Fruit fly (Drosophila melanogaster): Measurements from ENCODE around the gene CG13685.
A peak's percentile ranks its signal among the peaks of the same experiment; 100 is the strongest.

Gene CG13685

DNA sequence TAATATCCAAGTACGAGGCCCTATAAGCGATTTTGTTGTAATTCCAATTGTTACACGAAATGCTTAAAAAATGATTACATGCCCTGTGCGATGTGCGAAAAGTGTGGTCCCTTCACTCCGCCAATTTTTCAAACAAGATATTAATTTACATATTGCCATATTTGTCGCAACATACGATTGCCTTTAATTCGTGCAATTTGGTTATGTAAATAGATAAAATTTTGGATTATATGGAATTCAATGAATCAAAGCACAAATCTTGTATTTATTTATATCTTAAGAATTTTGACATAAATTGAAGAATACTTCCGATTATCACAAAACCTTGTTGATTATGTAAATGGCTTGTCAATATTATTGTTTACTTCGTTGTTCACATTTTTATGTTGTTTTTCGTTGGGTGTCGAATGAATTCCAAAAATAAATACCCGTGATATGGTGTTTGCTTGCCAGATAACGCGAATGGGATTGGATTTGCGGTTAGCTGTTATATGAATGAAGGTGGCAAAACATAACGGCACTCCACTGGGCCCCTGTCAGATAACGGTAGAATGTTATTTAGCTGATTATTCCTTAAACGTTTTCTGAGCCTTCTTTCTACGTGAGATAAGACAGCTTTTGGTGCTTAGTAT lies 35.0 kb downstream of the CG13685 start (continued):
- peak; percentile 18 for TF ChIP-seq slou (GFP tag; optimal IDR thresholded peaks at IDR 0.05)
- no peak for TF ChIP-seq ftz-f1 (GFP tag; optimal IDR thresholded peaks at IDR 0.05)
- TF ChIP-seq CG14667 (GFP tag; IDR thresholded peaks at IDR 0.05) = no peak
- no peak for TF ChIP-seq CG12236 (GFP tag; optimal IDR thresholded peaks at IDR 0.05)
- peak; percentile 11 for TF ChIP-seq HmgZ (tag; optimal IDR thresholded peaks at IDR 0.05)
- TF ChIP-seq B-H1 (GFP tag; IDR thresholded peaks at IDR 0.05) = no peak
- no peak for TF ChIP-seq Deaf1 (tag; optimal IDR thresholded peaks at IDR 0.05)
- TF ChIP-seq fd64A (GFP tag; optimal IDR thresholded peaks at IDR 0.05) = no peak
- TF ChIP-seq Gug (GFP tag; IDR thresholded peaks at IDR 0.05) = no peak
- TF ChIP-seq hkb (optimal IDR thresholded peaks at IDR 0.05) = no peak
- TF ChIP-seq hkb (GFP tag; IDR thresholded peaks at IDR 0.05) = peak; percentile 19; the same call in 1 of the 2 replicates
- TF ChIP-seq CG18764 (GFP tag; optimal IDR thresholded peaks at IDR 0.05) = no peak
- TF ChIP-seq CG18262 (tag; optimal IDR thresholded peaks at IDR 0.05) = no peak
- TF ChIP-seq CG3407 (GFP tag; optimal IDR thresholded peaks at IDR 0.05) = peak; percentile 40
- no peak for TF ChIP-seq CG4404 (GFP tag; IDR thresholded peaks at IDR 0.05)
- TF ChIP-seq CG3065 (GFP tag; optimal IDR thresholded peaks at IDR 0.05) = no peak
- TF ChIP-seq CG13287 (GFP tag; IDR thresholded peaks at IDR 0.05; ENCODE audit: partially characterized antibody) = no peak
- TF ChIP-seq tgo (GFP tag; IDR thresholded peaks at IDR 0.05) = no peak
- no peak for TF ChIP-seq CG12071 (GFP tag; optimal IDR thresholded peaks at IDR 0.05)
- peak; percentile 41; the same call in 1 of the 2 replicates for TF ChIP-seq onecut (GFP tag; IDR thresholded peaks at IDR 0.05)
- no peak for TF ChIP-seq CG11085 (GFP tag; IDR thresholded peaks at IDR 0.05)
- TF ChIP-seq scrt (GFP tag; optimal IDR thresholded peaks at IDR 0.05) = peak; percentile 36
- no peak for TF ChIP-seq Taf1 (GFP tag; IDR thresholded peaks at IDR 0.05)
- TF ChIP-seq C15 (GFP tag; IDR thresholded peaks at IDR 0.05) = no peak
- TF ChIP-seq CG12299 (tag; optimal IDR thresholded peaks at IDR 0.05) = peak; percentile 67
- no peak for TF ChIP-seq CG8924 (tag; optimal IDR thresholded peaks at IDR 0.05)
- TF ChIP-seq CG10462 (GFP tag; optimal IDR thresholded peaks at IDR 0.05) = no peak
- no peak for TF ChIP-seq Six4 (GFP tag; optimal IDR thresholded peaks at IDR 0.05)
- TF ChIP-seq CG14710 (tag; optimal IDR thresholded peaks at IDR 0.05) = no peak
- TF ChIP-seq cad (GFP tag; optimal IDR thresholded peaks at IDR 0.05) = no peak
- TF ChIP-seq MESR4 (GFP tag; optimal IDR thresholded peaks at IDR 0.05) = no peak
- TF ChIP-seq CG12659 (GFP tag; optimal IDR thresholded peaks at IDR 0.05) = peak; percentile 31
- TF ChIP-seq Tbp (GFP tag; optimal IDR thresholded peaks at IDR 0.05) = no peak
- TF ChIP-seq Dp (GFP tag; optimal IDR thresholded peaks at IDR 0.05) = no peak
- no peak for TF ChIP-seq Hey (tag; optimal IDR thresholded peaks at IDR 0.05)
- no peak for TF ChIP-seq hbn (GFP tag; IDR thresholded peaks at IDR 0.05; ENCODE audit: partially characterized antibody)
- no peak for TF ChIP-seq da (GFP tag; optimal IDR thresholded peaks at IDR 0.05)
- TF ChIP-seq hth (optimal IDR thresholded peaks at IDR 0.05) = no peak
- TF ChIP-seq psq (GFP tag; optimal IDR thresholded peaks at IDR 0.05) = no peak
- no peak for TF ChIP-seq Doc2 (GFP tag; IDR thresholded peaks at IDR 0.05)
- no peak for TF ChIP-seq pnt (GFP tag; optimal IDR thresholded peaks at IDR 0.05)
- no peak for TF ChIP-seq Sin3A (optimal IDR thresholded peaks at IDR 0.05)
- no peak for TF ChIP-seq br (optimal IDR thresholded peaks at IDR 0.05)
- TF ChIP-seq CG6765 (GFP tag; optimal IDR thresholded peaks at IDR 0.05) = peak; percentile 4
- no peak for TF ChIP-seq crp (GFP tag; optimal IDR thresholded peaks at IDR 0.05)
- no peak for TF ChIP-seq Jarid2 (GFP tag; optimal IDR thresholded peaks at IDR 0.05)
- no peak for TF ChIP-seq chif (GFP tag; optimal IDR thresholded peaks at IDR 0.05)
- no peak for TF ChIP-seq pfk (GFP tag; optimal IDR thresholded peaks at IDR 0.05)
- TF ChIP-seq sna (GFP tag; IDR thresholded peaks at IDR 0.05; ENCODE audit: partially characterized antibody) = no peak
- peak; percentile 24 for TF ChIP-seq grn (GFP tag; optimal IDR thresholded peaks at IDR 0.05)
- no peak for TF ChIP-seq CG17802 (tag; optimal IDR thresholded peaks at IDR 0.05)
- TF ChIP-seq NFAT (GFP tag; IDR thresholded peaks at IDR 0.05) = no peak
